Worm (Caenorhabditis elegans) whole organism, mixed stage, embryonic: ENCODE results near the gene C05D10.4.
A peak's percentile ranks its signal among the peaks of the same experiment; 100 is the strongest.

Source experiments
- M03D4.4 ChIP-seq: sonication (generic microtip); optimal IDR thresholded peaks from 2 replicates; lab custom pipeline; 2017; ENCODE audit warnings: mild to moderate bottlenecking, missing genetic modification characterization, missing compliant biosample characterization
- blmp-1 ChIP-seq: fragments of 150-350 bp; optimal IDR thresholded peaks from 2 replicates; lab custom pipeline; 2014; ENCODE audit warnings: missing biosample characterization, missing genetic modification characterization
- ceh-39 ChIP-seq: fragments of 150-350 bp; optimal IDR thresholded peaks from 2 replicates; lab custom pipeline; 2014; ENCODE audit warnings: missing biosample characterization, missing genetic modification characterization
- ceh-43 ChIP-seq: fragments of 200-800 bp; sonication (Bioruptor generic); optimal IDR thresholded peaks from 2 replicates; lab custom pipeline; 2018; ENCODE audit warnings: mild to moderate bottlenecking, missing genetic modification characterization, moderate library complexity, missing compliant biosample characterization
- ceh-83 ChIP-seq: fragments of 200-800 bp; sonication (Bioruptor generic); optimal IDR thresholded peaks from 2 replicates; lab custom pipeline; 2018; ENCODE audit warnings: mild to moderate bottlenecking, missing genetic modification characterization, missing compliant biosample characterization
- ces-1 ChIP-seq: fragments of 150-350 bp; optimal IDR thresholded peaks from 2 replicates; lab custom pipeline; 2014; ENCODE audit warnings: missing biosample characterization, missing genetic modification reagents, missing genetic modification characterization
- drap-1 ChIP-seq: fragments of 200-800 bp; sonication (Bioruptor generic); optimal IDR thresholded peaks from 3 replicates; lab custom pipeline; 2018; ENCODE audit warnings: mild to moderate bottlenecking, missing genetic modification characterization, missing compliant biosample characterization
- elt-1 ChIP-seq: sonication (generic microtip); optimal IDR thresholded peaks from 2 replicates; lab custom pipeline; 2017; ENCODE audit warnings: missing genetic modification characterization, mild to moderate bottlenecking, missing compliant biosample characterization, antibody characterized with exemption, moderate library complexity, borderline replicate concordance; ENCODE audit not compliant: insufficient read depth
- elt-3 ChIP-seq: fragments of 150-350 bp; optimal IDR thresholded peaks from 2 replicates; lab custom pipeline; 2014; ENCODE audit warnings: missing biosample characterization, missing genetic modification characterization
- flh-1 ChIP-seq: fragments of 200-800 bp; sonication (Bioruptor generic); optimal IDR thresholded peaks from 2 replicates; lab custom pipeline; 2018; ENCODE audit warnings: mild to moderate bottlenecking, missing genetic modification characterization, moderate library complexity, missing compliant biosample characterization
- hlh-1 ChIP-seq: fragments of 150-350 bp; optimal IDR thresholded peaks from 2 replicates; lab custom pipeline; 2014; ENCODE audit warnings: missing biosample characterization, missing genetic modification reagents, missing genetic modification characterization
- lin-13 ChIP-seq: fragments of 150-350 bp; optimal IDR thresholded peaks from 2 replicates; lab custom pipeline; 2014; ENCODE audit warnings: missing biosample characterization, missing genetic modification characterization
- lin-32 ChIP-seq: fragments of 200-800 bp; sonication (Bioruptor generic); optimal IDR thresholded peaks from 2 replicates; lab custom pipeline; 2018; ENCODE audit warnings: mild to moderate bottlenecking, missing genetic modification characterization, missing compliant biosample characterization
- mep-1 ChIP-seq: fragments of 150-350 bp; optimal IDR thresholded peaks from 2 replicates; lab custom pipeline; 2017; ENCODE audit warnings: missing biosample characterization, missing genetic modification reagents, missing genetic modification characterization, inconsistent platforms
- mls-2 ChIP-seq: sonication (generic microtip); optimal IDR thresholded peaks from 2 replicates; lab custom pipeline; 2016; ENCODE audit warnings: mild to moderate bottlenecking, missing genetic modification characterization, moderate library complexity, missing compliant biosample characterization
- nhr-12 ChIP-seq: fragments of 150-350 bp; optimal IDR thresholded peaks from 2 replicates; lab custom pipeline; 2014; ENCODE audit warnings: missing biosample characterization, missing genetic modification characterization
- nhr-76 ChIP-seq: sonication (generic microtip); optimal IDR thresholded peaks from 2 replicates; lab custom pipeline; 2017; ENCODE audit warnings: missing biosample characterization, missing genetic modification characterization
- pha-4 ChIP-seq: fragments of 150-350 bp; optimal IDR thresholded peaks from 2 replicates; lab custom pipeline; 2018; ENCODE audit warnings: missing biosample characterization, missing genetic modification reagents, missing genetic modification characterization
- sem-2 ChIP-seq: fragments of 200-800 bp; sonication (Bioruptor generic); optimal IDR thresholded peaks from 2 replicates; lab custom pipeline; 2018; ENCODE audit warnings: mild to moderate bottlenecking, missing genetic modification characterization, missing compliant biosample characterization
- snpc-4 ChIP-seq: fragments of 150-350 bp; optimal IDR thresholded peaks from 2 replicates; lab custom pipeline; 2014; ENCODE audit warnings: missing biosample characterization, missing genetic modification characterization
- sptf-1 ChIP-seq: sonication (generic microtip); optimal IDR thresholded peaks from 2 replicates; lab custom pipeline; 2017; ENCODE audit warnings: mild to moderate bottlenecking, missing genetic modification characterization, moderate library complexity, missing compliant biosample characterization
- tbx-8 ChIP-seq: fragments of 200-800 bp; sonication (Bioruptor generic); optimal IDR thresholded peaks from 2 replicates; lab custom pipeline; 2018; ENCODE audit warnings: mild to moderate bottlenecking, missing genetic modification characterization, moderate library complexity, missing compliant biosample characterization
- unc-120 ChIP-seq: sonication (generic microtip); optimal IDR thresholded peaks from 2 replicates; lab custom pipeline; 2017; ENCODE audit warnings: missing genetic modification characterization, missing compliant biosample characterization; ENCODE audit not compliant: poor library complexity, severe bottlenecking
- unc-39 ChIP-seq: fragments of 150-350 bp; optimal IDR thresholded peaks from 2 replicates; lab custom pipeline; 2014; ENCODE audit warnings: missing biosample characterization, missing genetic modification characterization
- unc-62 ChIP-seq: fragments of 150-350 bp; optimal IDR thresholded peaks from 2 replicates; lab custom pipeline; 2014; ENCODE audit warnings: missing biosample characterization, missing genetic modification reagents, missing genetic modification characterization
- zip-8 ChIP-seq: fragments of 150-350 bp; optimal IDR thresholded peaks from 2 replicates; lab custom pipeline; 2014; ENCODE audit warnings: missing biosample characterization, missing genetic modification characterization
- ztf-11 ChIP-seq: fragments of 150-350 bp; optimal IDR thresholded peaks from 2 replicates; lab custom pipeline; 2014; ENCODE audit warnings: missing biosample characterization, missing genetic modification characterization

The C05D10.4 gene

DNA sequence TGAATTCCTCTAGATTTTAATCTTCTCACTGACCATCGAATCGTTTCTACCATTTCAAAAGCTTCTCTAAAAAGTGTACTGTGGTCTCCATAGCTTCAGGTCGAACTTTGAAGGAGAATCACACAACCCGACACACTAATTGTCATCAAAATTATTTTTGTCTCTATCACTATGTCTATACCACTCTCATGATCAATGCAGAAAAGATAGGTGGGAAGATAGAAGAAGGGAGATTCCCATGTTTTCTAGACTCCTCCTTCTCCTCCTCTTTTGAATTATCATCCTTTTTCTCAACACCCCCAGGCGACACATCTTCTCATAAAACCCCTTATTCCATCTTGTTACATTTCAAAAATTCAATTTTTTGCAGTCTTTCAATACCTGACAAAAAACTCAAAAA lies 43.2 kb upstream of the C05D10.4 start, which contains the start of gene Y42G9A.3:
Y42G9A.3 (plus strand) TSS at position 363 of the 400 bp plus-strand sequence.
- TF ChIP-seq mls-2 (tag; lab: Kevin White, UChicago) (no peak), M03D4.4 (no peak), ceh-39 (tag; lab: Kevin White, UChicago) (no peak), nhr-76 (no peak), unc-120 (tag; lab: Kevin White, UChicago) (no peak), nhr-12 (tag; lab: Kevin White, UChicago) (no peak), sem-2 (GFP tag; lab: Kevin White, UChicago) (no peak), ces-1 (no peak), sptf-1 (tag; lab: Kevin White, UChicago) (no peak), pha-4 (no peak), ceh-43 (GFP tag; lab: Kevin White, UChicago) (no peak), drap-1 (no peak), tbx-8 (GFP tag; lab: Kevin White, UChicago) (no peak)
- TF ChIP-seq, all 35 proteins: peak for 0

- TF ChIP-seq sem-2 (GFP tag; lab: Kevin White, UChicago) (no peak), flh-1 (GFP tag; lab: Kevin White, UChicago) (no peak), hlh-1 (tag; lab: Kevin White, UChicago) (no peak), ceh-83 (GFP tag; lab: Kevin White, UChicago) (no peak)
These were observed 42.6 kb upstream of the C05D10.4 start for ce11 chrIII:6145309-6145708.

ce11 chrIII:6144390-6144962 lies 41.8 kb upstream of the C05D10.4 start:
- TF ChIP-seq ceh-39 (tag; lab: Kevin White, UChicago) (no peak), elt-3 (tag; lab: Kevin White, UChicago) (no peak), ztf-11 (tag; lab: Kevin White, UChicago) (no peak), sem-2 (GFP tag; lab: Kevin White, UChicago) (no peak), nhr-12 (tag; lab: Kevin White, UChicago) (no peak), unc-62 (GFP tag; lab: Kevin White, UChicago) (no peak), mep-1 (tag; lab: Kevin White, UChicago) (no peak), lin-32 (GFP tag; lab: Kevin White, UChicago) (no peak), ceh-43 (GFP tag; lab: Kevin White, UChicago) (no peak), unc-39 (tag; lab: Kevin White, UChicago) (no peak), ceh-83 (GFP tag; lab: Kevin White, UChicago) (no peak)
- TF ChIP-seq, all 35 proteins: peak for 0

DNA sequence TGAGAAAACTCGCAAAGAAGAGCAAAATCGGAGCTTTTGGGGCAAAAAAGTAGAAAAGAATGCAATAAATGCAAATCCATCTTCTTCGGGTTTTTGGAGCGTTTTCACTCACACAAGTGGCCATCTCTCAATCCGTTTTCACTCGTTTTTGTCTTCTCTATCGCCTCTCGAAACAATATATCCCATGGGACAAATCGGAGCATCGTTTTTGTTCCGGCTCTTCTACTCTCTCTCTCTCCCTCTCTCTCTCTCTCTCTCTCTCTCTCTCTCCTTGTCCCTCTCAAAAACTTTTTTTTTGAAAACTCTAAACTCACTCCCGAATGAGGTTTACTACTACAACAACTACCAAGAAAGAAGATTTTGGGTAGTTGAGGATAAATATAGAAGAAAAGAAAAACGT lies 38.9 kb upstream of the C05D10.4 start:
- TF ChIP-seq lin-13 (tag; lab: Kevin White, UChicago), result no peak
- no peak for TF ChIP-seq mep-1 (tag; lab: Kevin White, UChicago)
- TF ChIP-seq, all 35 proteins: peak for 0

- no peak for TF ChIP-seq elt-1
- no peak for TF ChIP-seq snpc-4
These were observed 38.2 kb upstream of the C05D10.4 start for ce11 chrIII:6140818-6141217.

DNA sequence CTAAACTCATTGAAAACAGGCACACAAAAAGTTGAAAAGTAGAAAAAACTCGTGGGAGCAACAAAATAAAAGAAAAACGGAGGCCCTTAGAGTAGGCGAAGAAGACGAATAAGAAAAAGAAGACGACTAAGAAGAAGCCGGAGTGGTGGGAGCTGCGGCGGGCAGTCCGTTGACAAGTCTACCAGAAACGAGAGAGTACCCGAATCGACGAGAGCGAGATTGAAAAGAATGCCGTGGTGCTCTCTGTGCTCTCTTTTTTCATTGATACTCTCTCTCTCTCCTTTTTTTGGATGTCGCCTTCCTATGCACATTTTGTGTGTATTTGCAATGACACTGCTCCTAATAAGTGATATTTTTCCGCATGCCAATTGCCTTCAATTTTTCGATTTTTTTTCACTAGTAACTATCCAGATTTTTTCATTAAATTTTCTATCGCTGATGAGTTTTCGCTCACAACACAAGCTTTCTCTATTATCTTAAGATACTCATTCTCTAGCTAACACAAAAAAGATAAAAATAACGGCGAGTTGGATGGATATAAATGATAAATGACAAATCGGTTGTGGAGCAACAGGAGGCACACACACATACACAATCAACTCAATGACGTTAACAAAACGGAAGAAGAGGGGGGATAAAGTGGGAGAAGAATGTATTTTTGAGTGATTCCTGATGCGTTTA lies 37.4 kb upstream of the C05D10.4 start:
- TF ChIP-seq tbx-8 (GFP tag; lab: Kevin White, UChicago) (no peak), ces-1 (peak; percentile 30), blmp-1 (tag; lab: Kevin White, UChicago) (no peak), elt-3 (tag; lab: Kevin White, UChicago) (no peak), unc-120 (tag; lab: Kevin White, UChicago) (peak; percentile 12), zip-8 (tag; lab: Kevin White, UChicago) (no peak)
- TF ChIP-seq, all 35 proteins: peak for 2
